Worm (Caenorhabditis elegans) whole organism, L1 larva: ENCODE results near the gene F48F5.8.

Experiments
- C04F5.9 ChIP-seq: sonication (generic microtip); optimal IDR thresholded peaks from 2 replicates; lab custom pipeline; 2016; ENCODE audit warnings: missing genetic modification characterization, missing compliant biosample characterization
- C34B4.2 ChIP-seq: sonication (generic microtip); optimal IDR thresholded peaks from 2 replicates; lab custom pipeline; 2017; ENCODE audit warnings: mild to moderate bottlenecking, missing genetic modification characterization, missing compliant biosample characterization
- aly-2 ChIP-seq: fragments of 150-350 bp; optimal IDR thresholded peaks from 2 replicates; lab custom pipeline; 2014; ENCODE audit warnings: missing biosample characterization, missing genetic modification characterization
- ama-1 ChIP-seq: fragments of 150-350 bp; optimal IDR thresholded peaks from 2 replicates; lab custom pipeline; 2014
- blmp-1 ChIP-seq: fragments of 150-350 bp; optimal IDR thresholded peaks from 2 replicates; lab custom pipeline; 2014; ENCODE audit warnings: missing biosample characterization, missing genetic modification characterization
- ceh-82 ChIP-seq, 3 experiments: fragments of 150-350 bp in 1 of 3; sonication (generic microtip) in 2 of 3; optimal IDR thresholded peaks; 2 replicates each; lab custom pipeline; 2014 to 2017; ENCODE audit warnings: missing biosample characterization in 3 of 3, missing genetic modification characterization in 3 of 3
- ceh-88 ChIP-seq: fragments of 200-800 bp; sonication (Bioruptor generic); IDR thresholded peaks from 2 replicates; pipeline ENCODE4 v1.3.6; 2022; ENCODE audit warnings: missing genetic modification characterization, missing compliant biosample characterization
- ces-1 ChIP-seq: fragments of 150-350 bp; optimal IDR thresholded peaks from 2 replicates; lab custom pipeline; 2014; ENCODE audit warnings: missing biosample characterization, missing genetic modification reagents, missing genetic modification characterization
- efl-1 ChIP-seq, 4 experiments: fragments of 150-350 bp; optimal IDR thresholded peaks in 3 of 4; peaks in 1 of 4; 1 replicate in 1 of 4; 2 replicates in 3 of 4; lab custom pipeline; 2014; ENCODE audit warnings: missing biosample characterization in 2 of 4, missing genetic modification characterization in 2 of 4, missing genetic modification reagents in 2 of 4
- efl-3 ChIP-seq: fragments of 200-800 bp; sonication (Bioruptor generic); optimal IDR thresholded peaks from 2 replicates; lab custom pipeline; 2018; ENCODE audit warnings: mild to moderate bottlenecking, missing genetic modification characterization, missing compliant biosample characterization
- egl-27 ChIP-seq, 2 experiments: fragments of 150-350 bp in 1 of 2; sonication (generic microtip); optimal IDR thresholded peaks; 3 replicates each; lab custom pipeline; 2017 to 2018; ENCODE audit warnings: missing biosample characterization in 2 of 2, missing genetic modification characterization in 2 of 2, missing genetic modification reagents in 2 of 2
- elt-3 ChIP-seq, 6 experiments: fragments of 150-350 bp in 1 of 6; sonication (generic microtip); optimal IDR thresholded peaks; 2 replicates each; lab custom pipeline; 2017 to 2018; ENCODE audit warnings: missing biosample characterization in 6 of 6, missing genetic modification characterization in 6 of 6, inconsistent platforms in 1 of 6
- fkh-8 ChIP-seq: sonication (generic microtip); optimal IDR thresholded peaks from 2 replicates; lab custom pipeline; 2016; ENCODE audit warnings: mild to moderate bottlenecking, missing genetic modification characterization, missing compliant biosample characterization
- fos-1 ChIP-seq: fragments of 150-350 bp; optimal IDR thresholded peaks from 2 replicates; lab custom pipeline; 2014; ENCODE audit warnings: missing biosample characterization, missing genetic modification characterization
- grh-1 ChIP-seq: fragments of 200-800 bp; sonication (Bioruptor generic); IDR thresholded peaks from 2 replicates; pipeline ENCODE4 v1.3.6; 2022; ENCODE audit warnings: missing genetic modification reagents, missing genetic modification characterization, missing compliant biosample characterization
- irx-1 ChIP-seq: sonication (generic microtip); optimal IDR thresholded peaks from 2 replicates; lab custom pipeline; 2016; ENCODE audit warnings: missing genetic modification characterization, missing compliant biosample characterization
- jun-1 ChIP-seq: fragments of 150-350 bp; optimal IDR thresholded peaks from 2 replicates; lab custom pipeline; 2014; ENCODE audit warnings: missing biosample characterization, missing genetic modification reagents, missing genetic modification characterization
- lin-14 ChIP-seq: fragments of 200-800 bp; sonication (Bioruptor generic); optimal IDR thresholded peaks from 2 replicates; lab custom pipeline; 2018; ENCODE audit warnings: mild to moderate bottlenecking, missing genetic modification characterization, moderate library complexity, missing compliant biosample characterization
- lin-15B ChIP-seq: fragments of 150-350 bp; sonication (generic microtip); optimal IDR thresholded peaks from 3 replicates; lab custom pipeline; 2014; ENCODE audit warnings: missing biosample characterization, missing genetic modification characterization
- lsy-2 ChIP-seq, 2 experiments: fragments of 150-350 bp; optimal IDR thresholded peaks; 2 replicates each; lab custom pipeline; 2014; ENCODE audit warnings: missing biosample characterization in 2 of 2, missing genetic modification characterization in 2 of 2
- mab-9 ChIP-seq: fragments of 200-800 bp; sonication (Bioruptor generic); IDR thresholded peaks from 2 replicates; pipeline ENCODE4 v1.3.6; 2022; ENCODE audit warnings: missing genetic modification reagents, missing genetic modification characterization, missing compliant biosample characterization
- mdl-1 ChIP-seq, 2 experiments: fragments of 150-350 bp; optimal IDR thresholded peaks; 2 replicates each; lab custom pipeline; 2014 to 2017; ENCODE audit warnings: missing biosample characterization in 2 of 2, missing genetic modification characterization in 2 of 2, inconsistent platforms in 1 of 2
- mef-2 ChIP-seq: fragments of 150-350 bp; optimal IDR thresholded peaks from 2 replicates; lab custom pipeline; 2014; ENCODE audit warnings: missing biosample characterization, missing genetic modification characterization
- mep-1 ChIP-seq: fragments of 150-350 bp; optimal IDR thresholded peaks from 2 replicates; lab custom pipeline; 2014; ENCODE audit warnings: missing biosample characterization, missing genetic modification characterization
- nhr-11 ChIP-seq: fragments of 150-350 bp; optimal IDR thresholded peaks from 2 replicates; lab custom pipeline; 2014; ENCODE audit warnings: missing biosample characterization, missing genetic modification characterization
- nhr-12 ChIP-seq: sonication (generic microtip); optimal IDR thresholded peaks from 2 replicates; lab custom pipeline; 2017; ENCODE audit warnings: missing biosample characterization, missing genetic modification characterization
- nhr-19 ChIP-seq: fragments of 200-800 bp; sonication (Bioruptor generic); conservative IDR thresholded peaks from 2 replicates; pipeline ENCODE4 v1.3.6; 2022; ENCODE audit warnings: missing genetic modification characterization, missing compliant biosample characterization
- nhr-47 ChIP-seq: sonication (generic microtip); optimal IDR thresholded peaks from 2 replicates; lab custom pipeline; 2016; ENCODE audit warnings: mild to moderate bottlenecking, missing genetic modification characterization, moderate library complexity, missing compliant biosample characterization
- nhr-76 ChIP-seq: sonication (generic microtip); optimal IDR thresholded peaks from 2 replicates; lab custom pipeline; 2017; ENCODE audit warnings: missing biosample characterization, missing genetic modification characterization
- nhr-90 ChIP-seq: sonication (generic microtip); optimal IDR thresholded peaks from 2 replicates; lab custom pipeline; 2016; ENCODE audit warnings: mild to moderate bottlenecking, missing genetic modification characterization, missing compliant biosample characterization; ENCODE audit not compliant: poor library complexity
- pag-3 ChIP-seq: sonication (generic microtip); optimal IDR thresholded peaks from 2 replicates; lab custom pipeline; 2017; ENCODE audit warnings: missing genetic modification characterization, mild to moderate bottlenecking, missing compliant biosample characterization, antibody characterized with exemption, borderline replicate concordance; ENCODE audit not compliant: insufficient read depth
- snu-23 ChIP-seq: sonication (generic microtip); optimal IDR thresholded peaks from 2 replicates; lab custom pipeline; 2016; ENCODE audit warnings: missing genetic modification characterization, missing compliant biosample characterization
- sptf-1 ChIP-seq: fragments of 150-350 bp; optimal IDR thresholded peaks from 2 replicates; lab custom pipeline; 2014; ENCODE audit warnings: missing biosample characterization, missing genetic modification characterization
- sup-37 ChIP-seq: fragments of 200-800 bp; sonication (Bioruptor generic); optimal IDR thresholded peaks from 2 replicates; lab custom pipeline; 2018; ENCODE audit warnings: mild to moderate bottlenecking, missing genetic modification characterization, missing compliant biosample characterization
- swsn-7 ChIP-seq: sonication (generic microtip); optimal IDR thresholded peaks from 2 replicates; lab custom pipeline; 2016; ENCODE audit warnings: missing genetic modification characterization, missing compliant biosample characterization
- tbx-2 ChIP-seq: sonication (generic microtip); optimal IDR thresholded peaks from 2 replicates; lab custom pipeline; 2016; ENCODE audit warnings: missing genetic modification characterization, missing compliant biosample characterization
- tlp-1 ChIP-seq: fragments of 150-350 bp; optimal IDR thresholded peaks from 2 replicates; lab custom pipeline; 2014; ENCODE audit warnings: missing biosample characterization, missing genetic modification characterization
- unc-130 ChIP-seq: fragments of 150-350 bp; optimal IDR thresholded peaks from 2 replicates; lab custom pipeline; 2017; ENCODE audit warnings: missing biosample characterization, missing genetic modification characterization, inconsistent platforms
- unc-86 ChIP-seq: sonication (generic microtip); optimal IDR thresholded peaks from 2 replicates; lab custom pipeline; 2016; ENCODE audit warnings: missing genetic modification characterization, missing compliant biosample characterization
- vab-15 ChIP-seq: sonication (generic microtip); optimal IDR thresholded peaks from 2 replicates; lab custom pipeline; 2017; ENCODE audit warnings: missing genotype, mild to moderate bottlenecking, missing genetic modification characterization, missing compliant biosample characterization

The F48F5.8 gene

DNA sequence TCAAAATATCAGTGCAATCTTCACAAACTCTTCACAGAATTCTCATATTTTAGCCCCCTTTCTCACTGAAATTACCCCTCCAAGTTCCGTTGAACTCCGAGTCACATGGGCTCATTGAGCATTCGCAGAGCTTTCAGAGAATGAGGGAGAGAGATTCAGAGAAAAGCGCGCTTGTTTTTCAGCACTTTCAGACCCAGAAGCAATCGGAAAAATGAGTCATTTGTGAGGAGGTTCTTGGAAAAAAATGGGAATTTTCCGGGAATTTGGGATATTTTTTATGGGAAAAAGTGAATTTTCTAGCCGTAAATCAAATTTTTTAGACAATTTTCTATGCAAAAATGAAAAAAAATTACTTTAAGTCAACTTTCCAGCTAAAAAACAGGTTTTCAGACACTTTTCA is 22.3 kb upstream of the F48F5.8 start (continued):
- TF ChIP-seq tlp-1 (tag; lab: Kevin White, UChicago), result no peak
- TF ChIP-seq vab-15 (tag; lab: Kevin White, UChicago), result no peak
- peak; percentile 59 for TF ChIP-seq nhr-11 (tag; lab: Kevin White, UChicago)
- peak; percentile 95 for TF ChIP-seq fkh-8 (tag; lab: Kevin White, UChicago)
- no peak for TF ChIP-seq aly-2
- TF ChIP-seq lsy-2 (tag; optimal IDR thresholded peaks at IDR 0.05; lab: Kevin White, UChicago), result peak in 1 of 2 experiments; percentile 15
- no peak for TF ChIP-seq nhr-90 (tag; lab: Kevin White, UChicago)
- no peak for TF ChIP-seq mab-9 (GFP tag; lab: Robert Waterston, UW)
- TF ChIP-seq C34B4.2 (tag; lab: Kevin White, UChicago), result no peak
- TF ChIP-seq mef-2 (tag; lab: Kevin White, UChicago), result no peak
- TF ChIP-seq unc-86 (tag; lab: Kevin White, UChicago), result peak; percentile 22
- no peak for TF ChIP-seq ces-1 (GFP tag; lab: Kevin White, UChicago)
- TF ChIP-seq swsn-7 (tag; lab: Kevin White, UChicago), result peak; percentile 37
- TF ChIP-seq ceh-82 (tag; optimal IDR thresholded peaks at IDR 0.05; lab: Kevin White, UChicago), result no peak
- no peak for TF ChIP-seq unc-130 (tag; lab: Kevin White, UChicago)
- TF ChIP-seq nhr-76 (tag; lab: Kevin White, UChicago), result no peak
- no peak for TF ChIP-seq egl-27 (tag; optimal IDR thresholded peaks at IDR 0.05; lab: Kevin White, UChicago)
- TF ChIP-seq tbx-2 (tag; lab: Kevin White, UChicago), result no peak
- peak; percentile 84 for TF ChIP-seq nhr-47 (tag; lab: Kevin White, UChicago)
- no peak for TF ChIP-seq mep-1 (tag; lab: Kevin White, UChicago)
- no peak for TF ChIP-seq pag-3 (tag; lab: Kevin White, UChicago)
- TF ChIP-seq ceh-88 (GFP tag; lab: Robert Waterston, UW), result no peak
- TF ChIP-seq efl-1 (optimal IDR thresholded peaks at IDR 0.05; lab: Kevin White, UChicago), result no peak
- no peak for TF ChIP-seq efl-1 (GFP tag; optimal IDR thresholded peaks at IDR 0.05 in 1 of 2; lab: Kevin White, UChicago)
- TF ChIP-seq nhr-19, result no peak
- TF ChIP-seq mdl-1 (tag; optimal IDR thresholded peaks at IDR 0.05; lab: Kevin White, UChicago), result no peak
- TF ChIP-seq fos-1 (tag; lab: Kevin White, UChicago), result peak; percentile 72
- TF ChIP-seq lin-15B (tag; lab: Kevin White, UChicago), result no peak
- TF ChIP-seq C04F5.9 (tag; lab: Kevin White, UChicago), result no peak
- TF ChIP-seq snu-23 (GFP tag; lab: Kevin White, UChicago), result no peak
- no peak for TF ChIP-seq grh-1 (GFP tag; lab: Robert Waterston, UW)
- no peak for TF ChIP-seq jun-1 (tag; lab: Kevin White, UChicago)
- no peak for TF ChIP-seq nhr-12 (tag; lab: Kevin White, UChicago)
- peak; percentile 46 for TF ChIP-seq lin-14 (GFP tag; lab: Kevin White, UChicago)
- no peak for TF ChIP-seq sup-37
- TF ChIP-seq elt-3 (tag; optimal IDR thresholded peaks at IDR 0.05; lab: Kevin White, UChicago), result no peak
- TF ChIP-seq blmp-1, result no peak
- no peak for TF ChIP-seq sptf-1 (tag; lab: Kevin White, UChicago)
- TF ChIP-seq ama-1 (lab: Kevin White, UChicago), result no peak
- TF ChIP-seq, all 84 proteins: peak for 12

DNA sequence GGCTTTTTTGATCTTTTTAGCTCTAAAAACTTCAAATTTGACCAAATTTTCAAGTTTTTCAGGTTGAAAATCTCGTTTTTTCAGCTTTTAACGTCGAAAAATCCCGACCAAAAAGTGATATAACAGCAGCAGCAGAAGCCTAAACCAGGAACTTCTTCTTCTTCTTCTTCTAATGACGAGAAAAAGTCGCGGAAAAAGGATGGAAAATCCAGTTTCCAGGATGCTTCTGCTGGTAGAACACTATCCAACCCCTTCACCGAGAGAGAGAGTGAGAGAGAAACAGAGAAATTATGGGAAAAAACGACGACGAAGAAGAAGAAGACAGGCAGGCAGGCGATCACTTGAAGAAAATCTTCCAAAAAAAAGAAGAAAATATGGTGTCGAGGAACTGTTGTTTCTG is 18.3 kb upstream of the F48F5.8 start:
- TF ChIP-seq ceh-88 (GFP tag; lab: Robert Waterston, UW), result no peak
- no peak for TF ChIP-seq efl-1 (optimal IDR thresholded peaks at IDR 0.05; lab: Kevin White, UChicago)
- peak in 1 of 2 experiments; percentile 63 for TF ChIP-seq efl-1 (GFP tag; optimal IDR thresholded peaks at IDR 0.05 in 1 of 2; lab: Kevin White, UChicago)

DNA sequence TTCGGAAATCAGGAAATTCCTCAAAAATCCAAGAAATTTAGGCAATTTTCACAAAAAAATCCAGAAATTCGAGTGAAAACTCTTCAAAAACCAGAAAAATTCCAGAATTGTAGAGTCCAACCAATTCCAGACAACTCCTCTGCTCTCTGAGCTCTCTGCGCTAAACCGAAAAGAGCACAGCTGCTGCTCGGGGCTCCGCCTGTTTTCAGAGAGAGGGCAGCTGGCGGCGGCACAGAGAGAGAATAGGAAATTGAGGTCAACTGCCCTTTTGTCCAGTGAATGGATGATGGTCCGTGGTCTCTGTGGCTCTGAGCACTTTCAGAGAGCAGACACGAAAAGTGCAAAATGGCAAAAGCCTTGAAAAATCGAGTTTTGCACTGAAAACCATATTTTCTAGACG is 16.1 kb upstream of the F48F5.8 start:
- TF ChIP-seq efl-3 (GFP tag; lab: Kevin White, UChicago), result no peak
- no peak for TF ChIP-seq irx-1 (tag; lab: Kevin White, UChicago)
- TF ChIP-seq, all 84 proteins: peak for 0
